Worm (Caenorhabditis elegans) whole organism, L1 larva: Measurements from ENCODE around the gene C09H10.9.
A peak's percentile ranks its signal among the peaks of the same experiment; 100 is the strongest.

Experiments
- alr-1 ChIP-seq: fragments of 200-800 bp; sonication (Bioruptor generic); optimal IDR thresholded peaks from 2 replicates; lab custom pipeline; 2018; ENCODE audit warnings: borderline replicate concordance, mild to moderate bottlenecking, missing genetic modification characterization, missing compliant biosample characterization
- blmp-1 ChIP-seq: fragments of 150-350 bp; optimal IDR thresholded peaks from 2 replicates; lab custom pipeline; 2014; ENCODE audit warnings: missing biosample characterization, missing genetic modification characterization
- ceh-63 ChIP-seq: fragments of 200-800 bp; sonication (Bioruptor generic); optimal IDR thresholded peaks from 2 replicates; lab custom pipeline; 2018; ENCODE audit warnings: mild to moderate bottlenecking, missing genetic modification characterization, missing compliant biosample characterization
- ceh-90 ChIP-seq: sonication (generic microtip); optimal IDR thresholded peaks from 2 replicates; lab custom pipeline; 2016; ENCODE audit warnings: missing genetic modification characterization, missing compliant biosample characterization
- ces-1 ChIP-seq: fragments of 150-350 bp; optimal IDR thresholded peaks from 2 replicates; lab custom pipeline; 2014; ENCODE audit warnings: missing biosample characterization, missing genetic modification reagents, missing genetic modification characterization
- dsc-1 ChIP-seq: sonication (generic microtip); optimal IDR thresholded peaks from 2 replicates; lab custom pipeline; 2016; ENCODE audit warnings: mild to moderate bottlenecking, missing genetic modification characterization, missing compliant biosample characterization
- efl-1 ChIP-seq, 4 experiments: fragments of 150-350 bp; optimal IDR thresholded peaks in 3 of 4; peaks in 1 of 4; 1 replicate in 1 of 4; 2 replicates in 3 of 4; lab custom pipeline; 2014; ENCODE audit warnings: missing biosample characterization in 2 of 4, missing genetic modification characterization in 2 of 4, missing genetic modification reagents in 2 of 4
- efl-3 ChIP-seq: fragments of 200-800 bp; sonication (Bioruptor generic); optimal IDR thresholded peaks from 2 replicates; lab custom pipeline; 2018; ENCODE audit warnings: mild to moderate bottlenecking, missing genetic modification characterization, missing compliant biosample characterization
- egl-13 ChIP-seq: sonication (generic microtip); optimal IDR thresholded peaks from 2 replicates; lab custom pipeline; 2016; ENCODE audit warnings: missing genotype, missing genetic modification reagents, missing genetic modification characterization, missing compliant biosample characterization
- elt-2 ChIP-seq: sonication (generic microtip); optimal IDR thresholded peaks from 2 replicates; lab custom pipeline; 2016; ENCODE audit warnings: missing genetic modification characterization, mild to moderate bottlenecking, inconsistent platforms, missing compliant biosample characterization, missing genetic modification reagents
- elt-3 ChIP-seq, 6 experiments: fragments of 150-350 bp in 1 of 6; sonication (generic microtip); optimal IDR thresholded peaks; 2 replicates each; lab custom pipeline; 2017 to 2018; ENCODE audit warnings: missing biosample characterization in 6 of 6, missing genetic modification characterization in 6 of 6, inconsistent platforms in 1 of 6
- ets-5 ChIP-seq: fragments of 200-800 bp; sonication (Bioruptor generic); IDR thresholded peaks from 2 replicates; pipeline ENCODE4 v1.3.6; 2022; ENCODE audit warnings: missing genetic modification characterization, missing compliant biosample characterization
- fkh-10 ChIP-seq: sonication (generic microtip); optimal IDR thresholded peaks from 2 replicates; lab custom pipeline; 2017; ENCODE audit warnings: missing biosample characterization, missing genetic modification reagents, missing genetic modification characterization
- fkh-4 ChIP-seq: sonication (generic microtip); optimal IDR thresholded peaks from 2 replicates; lab custom pipeline; 2016; ENCODE audit warnings: missing compliant biosample characterization, missing genetic modification characterization, borderline replicate concordance
- fos-1 ChIP-seq: fragments of 150-350 bp; optimal IDR thresholded peaks from 2 replicates; lab custom pipeline; 2014; ENCODE audit warnings: missing biosample characterization, missing genetic modification characterization
- lin-13 ChIP-seq: fragments of 150-350 bp; optimal IDR thresholded peaks from 2 replicates; lab custom pipeline; 2014; ENCODE audit warnings: missing biosample characterization, missing genetic modification reagents, missing genetic modification characterization
- lin-14 ChIP-seq: fragments of 200-800 bp; sonication (Bioruptor generic); optimal IDR thresholded peaks from 2 replicates; lab custom pipeline; 2018; ENCODE audit warnings: mild to moderate bottlenecking, missing genetic modification characterization, moderate library complexity, missing compliant biosample characterization
- lin-15B ChIP-seq: fragments of 150-350 bp; sonication (generic microtip); optimal IDR thresholded peaks from 3 replicates; lab custom pipeline; 2014; ENCODE audit warnings: missing biosample characterization, missing genetic modification characterization
- lin-39 ChIP-seq: fragments of 150-350 bp; optimal IDR thresholded peaks from 2 replicates; lab custom pipeline; 2014; ENCODE audit warnings: missing biosample characterization, missing genetic modification reagents, missing genetic modification characterization
- lsy-2 ChIP-seq, 2 experiments: fragments of 150-350 bp; optimal IDR thresholded peaks; 2 replicates each; lab custom pipeline; 2014; ENCODE audit warnings: missing biosample characterization in 2 of 2, missing genetic modification characterization in 2 of 2
- mef-2 ChIP-seq: fragments of 150-350 bp; optimal IDR thresholded peaks from 2 replicates; lab custom pipeline; 2014; ENCODE audit warnings: missing biosample characterization, missing genetic modification characterization
- mep-1 ChIP-seq: fragments of 150-350 bp; optimal IDR thresholded peaks from 2 replicates; lab custom pipeline; 2014; ENCODE audit warnings: missing biosample characterization, missing genetic modification characterization
- nhr-12 ChIP-seq: sonication (generic microtip); optimal IDR thresholded peaks from 2 replicates; lab custom pipeline; 2017; ENCODE audit warnings: missing biosample characterization, missing genetic modification characterization
- nhr-47 ChIP-seq: sonication (generic microtip); optimal IDR thresholded peaks from 2 replicates; lab custom pipeline; 2016; ENCODE audit warnings: mild to moderate bottlenecking, missing genetic modification characterization, moderate library complexity, missing compliant biosample characterization
- nhr-71 ChIP-seq: sonication (generic microtip); optimal IDR thresholded peaks from 2 replicates; lab custom pipeline; 2016; ENCODE audit warnings: mild to moderate bottlenecking, missing genetic modification characterization, moderate library complexity, missing compliant biosample characterization
- nhr-76 ChIP-seq: sonication (generic microtip); optimal IDR thresholded peaks from 2 replicates; lab custom pipeline; 2017; ENCODE audit warnings: missing biosample characterization, missing genetic modification characterization
- nhr-85 ChIP-seq: sonication (generic microtip); peaks from one replicate; lab custom pipeline; 2016; ENCODE audit warnings: missing genetic modification characterization, inconsistent platforms, missing compliant biosample characterization
- rnt-1 ChIP-seq: sonication (generic microtip); optimal IDR thresholded peaks from 2 replicates; lab custom pipeline; 2016; ENCODE audit warnings: mild to moderate bottlenecking, missing genetic modification characterization, moderate library complexity, missing compliant biosample characterization
- skn-1 ChIP-seq: fragments of 150-350 bp; optimal IDR thresholded peaks from 2 replicates; lab custom pipeline; 2014; ENCODE audit warnings: missing biosample characterization, missing genetic modification characterization
- snu-23 ChIP-seq: sonication (generic microtip); optimal IDR thresholded peaks from 2 replicates; lab custom pipeline; 2016; ENCODE audit warnings: missing genetic modification characterization, missing compliant biosample characterization
- sptf-1 ChIP-seq: fragments of 150-350 bp; optimal IDR thresholded peaks from 2 replicates; lab custom pipeline; 2014; ENCODE audit warnings: missing biosample characterization, missing genetic modification characterization
- swsn-7 ChIP-seq: sonication (generic microtip); optimal IDR thresholded peaks from 2 replicates; lab custom pipeline; 2016; ENCODE audit warnings: missing genetic modification characterization, missing compliant biosample characterization
- unc-130 ChIP-seq: fragments of 150-350 bp; optimal IDR thresholded peaks from 2 replicates; lab custom pipeline; 2017; ENCODE audit warnings: missing biosample characterization, missing genetic modification characterization, inconsistent platforms
- zag-1 ChIP-seq: fragments of 150-350 bp; optimal IDR thresholded peaks from 2 replicates; lab custom pipeline; 2014; ENCODE audit warnings: missing biosample characterization, missing genetic modification characterization

The C09H10.9 gene

DNA sequence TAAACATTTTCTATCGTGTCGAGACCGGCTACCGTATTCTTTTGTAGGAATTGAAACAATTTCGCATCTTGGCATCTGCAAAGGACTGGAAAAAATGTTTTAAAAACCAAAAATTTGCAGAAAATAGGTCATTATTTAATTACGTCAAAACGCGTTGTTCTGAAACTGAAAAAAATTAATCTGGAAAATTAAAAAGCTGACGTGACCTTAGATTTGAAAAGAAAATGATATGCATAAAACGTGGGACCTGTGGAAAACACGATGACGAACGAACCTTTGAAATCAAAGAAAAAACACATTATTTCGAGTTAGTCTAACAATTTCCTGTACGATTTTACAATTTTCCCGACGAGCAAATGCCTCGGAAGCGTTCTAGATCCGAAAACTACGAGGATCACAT, at the start of gene C09H10.9:
Gene C09H10.9, plus strand, starts transcription at position 301 of the 400 bp plus-strand sequence.
- TF ChIP-seq ets-5 (GFP tag; lab: Robert Waterston, UW) (no peak), nhr-71 (tag; lab: Kevin White, UChicago) (no peak), lin-39 (tag; lab: Kevin White, UChicago) (no peak), egl-13 (tag; lab: Kevin White, UChicago) (no peak), lin-15B (tag; lab: Kevin White, UChicago) (no peak), elt-2 (tag; lab: Kevin White, UChicago) (no peak), sptf-1 (tag; lab: Kevin White, UChicago) (no peak), nhr-76 (tag; lab: Kevin White, UChicago) (no peak), nhr-47 (tag; lab: Kevin White, UChicago) (no peak), mef-2 (tag; lab: Kevin White, UChicago) (no peak), efl-3 (GFP tag; lab: Kevin White, UChicago) (no peak), swsn-7 (tag; lab: Kevin White, UChicago) (no peak), unc-130 (tag; lab: Kevin White, UChicago) (no peak), lin-13 (GFP tag; lab: Kevin White, UChicago) (no peak), mep-1 (tag; lab: Kevin White, UChicago) (no peak), fkh-10 (GFP tag; lab: Kevin White, UChicago) (no peak), ceh-63 (GFP tag; lab: Kevin White, UChicago) (no peak), alr-1 (tag; lab: Kevin White, UChicago) (no peak)

DNA sequence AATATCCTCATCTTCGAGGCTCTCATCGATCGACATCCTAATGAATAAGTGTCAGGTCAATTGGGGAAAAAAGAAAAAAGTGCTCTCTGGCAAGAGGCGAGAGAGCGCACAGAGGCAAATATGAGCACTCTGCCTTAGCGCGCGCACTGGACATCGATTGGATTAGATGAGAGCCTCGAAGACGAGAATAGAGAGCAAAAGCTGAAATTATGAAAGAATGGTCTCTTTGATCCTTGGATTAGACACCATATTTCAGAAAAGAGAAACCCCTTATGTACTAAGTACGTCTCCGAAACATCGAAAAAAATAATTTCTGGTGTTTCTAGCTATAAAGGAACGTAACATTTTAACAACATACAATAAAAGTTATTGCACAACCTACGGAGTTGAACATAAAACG, 49.0 kb upstream of the C09H10.9 start, which contains the start of gene F45E10.2:
Gene F45E10.2, minus strand, starts transcription at position 101 of the 400 bp plus-strand sequence.
- TF ChIP-seq skn-1 (no peak), swsn-7 (tag; lab: Kevin White, UChicago) (no peak)

DNA sequence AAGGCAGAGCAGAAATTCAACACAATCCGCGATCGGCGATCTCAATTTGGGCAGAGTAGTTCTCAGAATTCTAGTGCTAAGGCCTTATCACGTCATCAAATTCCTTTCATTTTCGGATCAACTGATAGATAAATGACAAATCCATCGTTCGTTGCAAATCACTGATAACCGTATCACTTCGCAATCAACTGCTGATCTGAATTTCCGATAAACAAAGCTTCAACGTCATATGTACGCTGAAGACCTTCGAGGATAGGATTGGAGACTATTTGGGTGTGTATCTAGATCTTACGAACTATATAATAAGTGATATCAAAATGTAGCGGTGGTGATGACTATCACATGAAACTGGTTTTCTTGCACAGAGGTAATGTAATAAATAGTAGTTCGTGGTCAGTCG, 47.0 kb upstream of the C09H10.9 start:
- TF ChIP-seq blmp-1 (tag; lab: Kevin White, UChicago) (peak; percentile 60), elt-3 (tag; optimal IDR thresholded peaks at IDR 0.05; lab: Kevin White, UChicago) (peak in 2 of 6 experiments; percentile 6 to 55), nhr-85 (tag; lab: Kevin White, UChicago) (peak; percentile 52), ceh-90 (no peak), efl-1 (optimal IDR thresholded peaks at IDR 0.05; lab: Kevin White, UChicago) (no peak), efl-1 (GFP tag; optimal IDR thresholded peaks at IDR 0.05 in 1 of 2; lab: Kevin White, UChicago) (peak in 1 of 2 experiments; percentile 13)
- TF ChIP-seq, all 84 proteins: peak for 4

DNA sequence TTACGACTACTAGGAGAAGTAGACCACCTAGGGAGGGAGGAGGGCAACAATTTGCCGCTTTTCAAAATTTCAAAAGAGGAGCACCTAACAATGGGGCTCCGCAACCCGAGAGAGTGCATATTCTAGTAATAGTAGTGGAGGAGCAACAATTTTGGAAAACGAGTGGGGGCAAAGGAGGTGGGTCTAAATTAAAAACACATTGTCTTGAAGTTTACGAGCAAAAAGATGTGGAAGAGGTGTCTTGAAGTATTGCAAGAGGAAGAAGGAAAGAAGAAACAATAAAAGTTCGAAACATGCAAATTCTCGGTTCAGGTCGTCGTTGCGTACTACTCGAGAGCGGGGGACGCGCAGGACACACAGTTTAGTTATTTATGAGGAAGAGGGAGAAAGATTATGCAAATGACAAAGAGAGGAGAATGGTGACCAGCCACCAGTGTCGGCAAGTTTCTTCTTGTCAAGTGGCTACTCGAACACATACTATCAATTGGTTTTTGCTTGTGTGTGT, 40.0 kb upstream of the C09H10.9 start:
- no peak for TF ChIP-seq zag-1 (tag; lab: Kevin White, UChicago)
- TF ChIP-seq nhr-47 (tag; lab: Kevin White, UChicago) = no peak
- peak; percentile 11 for TF ChIP-seq lin-14 (GFP tag; lab: Kevin White, UChicago)
- no peak for TF ChIP-seq lsy-2 (tag; optimal IDR thresholded peaks at IDR 0.05; lab: Kevin White, UChicago)
- no peak for TF ChIP-seq ces-1 (GFP tag; lab: Kevin White, UChicago)
- peak; percentile 79 for TF ChIP-seq dsc-1 (tag; lab: Kevin White, UChicago)
- peak; percentile 52 for TF ChIP-seq fkh-4 (tag; lab: Kevin White, UChicago)
- TF ChIP-seq fkh-10 (GFP tag; lab: Kevin White, UChicago) = peak; percentile 45
- no peak for TF ChIP-seq skn-1
- TF ChIP-seq, all 84 proteins: peak for 4

- TF ChIP-seq ets-5 (GFP tag; lab: Robert Waterston, UW) (no peak), snu-23 (GFP tag; lab: Kevin White, UChicago) (no peak), fos-1 (tag; lab: Kevin White, UChicago) (no peak), rnt-1 (tag; lab: Kevin White, UChicago) (no peak), nhr-12 (tag; lab: Kevin White, UChicago) (no peak), efl-1 (optimal IDR thresholded peaks at IDR 0.05; lab: Kevin White, UChicago) (no peak), efl-1 (GFP tag; optimal IDR thresholded peaks at IDR 0.05 in 1 of 2; lab: Kevin White, UChicago) (peak in 1 of 2 experiments; percentile 37)
These were observed 31.7 kb upstream of the C09H10.9 start for ce11 chrII:11072565-11072964.
